Fruit fly (Drosophila melanogaster) whole organism: Measurements from ENCODE around the gene CG33500.

Experiments used
- EcR ChIP-seq, 2 experiments: fragments of >200 bp; optimal IDR thresholded peaks; 2 replicates each; lab custom pipeline; 2017; ENCODE audit warnings: missing biosample characterization in 2 of 2, missing genetic modification characterization in 2 of 2, missing genetic modification reagents in 2 of 2
- psq ChIP-seq: fragments of >200 bp; optimal IDR thresholded peaks from 2 replicates; lab custom pipeline; 2017

dm6 chr3L:11540330-11540702, 31.9 kb downstream of the CG33500 start:
- TF ChIP-seq EcR (GFP tag; optimal IDR thresholded peaks at IDR 0.05; lab: Kevin White, UChicago): no peak
- no peak for TF ChIP-seq psq (lab: Kevin White, UChicago)
